Worm (Caenorhabditis elegans) whole organism, L1 larva: ENCODE results near the gene mltn-11.

ENCODE experiments used
- C04F5.9 ChIP-seq: sonication (generic microtip); optimal IDR thresholded peaks from 2 replicates; lab custom pipeline; 2016; ENCODE audit warnings: missing genetic modification characterization, missing compliant biosample characterization
- C34B4.2 ChIP-seq: sonication (generic microtip); optimal IDR thresholded peaks from 2 replicates; lab custom pipeline; 2017; ENCODE audit warnings: mild to moderate bottlenecking, missing genetic modification characterization, missing compliant biosample characterization
- F16B12.6 ChIP-seq: fragments of 150-350 bp; optimal IDR thresholded peaks from 2 replicates; lab custom pipeline; 2014; ENCODE audit warnings: missing biosample characterization, missing genetic modification characterization
- alr-1 ChIP-seq: fragments of 200-800 bp; sonication (Bioruptor generic); optimal IDR thresholded peaks from 2 replicates; lab custom pipeline; 2018; ENCODE audit warnings: borderline replicate concordance, mild to moderate bottlenecking, missing genetic modification characterization, missing compliant biosample characterization
- ceh-8 ChIP-seq: fragments of 200-800 bp; sonication (Bioruptor generic); optimal IDR thresholded peaks from 2 replicates; lab custom pipeline; 2018; ENCODE audit warnings: mild to moderate bottlenecking, missing genetic modification characterization, moderate library complexity, missing compliant biosample characterization
- ceh-82 ChIP-seq, 3 experiments: fragments of 150-350 bp in 1 of 3; sonication (generic microtip) in 2 of 3; optimal IDR thresholded peaks; 2 replicates each; lab custom pipeline; 2014 to 2017; ENCODE audit warnings: missing biosample characterization in 3 of 3, missing genetic modification characterization in 3 of 3
- ceh-88 ChIP-seq: fragments of 200-800 bp; sonication (Bioruptor generic); IDR thresholded peaks from 2 replicates; pipeline ENCODE4 v1.3.6; 2022; ENCODE audit warnings: missing genetic modification characterization, missing compliant biosample characterization
- ces-1 ChIP-seq: fragments of 150-350 bp; optimal IDR thresholded peaks from 2 replicates; lab custom pipeline; 2014; ENCODE audit warnings: missing biosample characterization, missing genetic modification reagents, missing genetic modification characterization
- ets-5 ChIP-seq: fragments of 200-800 bp; sonication (Bioruptor generic); IDR thresholded peaks from 2 replicates; pipeline ENCODE4 v1.3.6; 2022; ENCODE audit warnings: missing genetic modification characterization, missing compliant biosample characterization
- fkh-10 ChIP-seq: sonication (generic microtip); optimal IDR thresholded peaks from 2 replicates; lab custom pipeline; 2017; ENCODE audit warnings: missing biosample characterization, missing genetic modification reagents, missing genetic modification characterization
- fkh-4 ChIP-seq: sonication (generic microtip); optimal IDR thresholded peaks from 2 replicates; lab custom pipeline; 2016; ENCODE audit warnings: missing compliant biosample characterization, missing genetic modification characterization, borderline replicate concordance
- fos-1 ChIP-seq: fragments of 150-350 bp; optimal IDR thresholded peaks from 2 replicates; lab custom pipeline; 2014; ENCODE audit warnings: missing biosample characterization, missing genetic modification characterization
- grh-1 ChIP-seq: fragments of 200-800 bp; sonication (Bioruptor generic); IDR thresholded peaks from 2 replicates; pipeline ENCODE4 v1.3.6; 2022; ENCODE audit warnings: missing genetic modification reagents, missing genetic modification characterization, missing compliant biosample characterization
- hpl-2 ChIP-seq: fragments of 150-350 bp; optimal IDR thresholded peaks from 2 replicates; lab custom pipeline; 2014; ENCODE audit warnings: missing biosample characterization, missing genetic modification reagents, missing genetic modification characterization
- jun-1 ChIP-seq: fragments of 150-350 bp; optimal IDR thresholded peaks from 2 replicates; lab custom pipeline; 2014; ENCODE audit warnings: missing biosample characterization, missing genetic modification reagents, missing genetic modification characterization
- lin-13 ChIP-seq: fragments of 150-350 bp; optimal IDR thresholded peaks from 2 replicates; lab custom pipeline; 2014; ENCODE audit warnings: missing biosample characterization, missing genetic modification reagents, missing genetic modification characterization
- lin-35 ChIP-seq, 2 experiments: fragments of 150-350 bp; optimal IDR thresholded peaks; 2 replicates each; lab custom pipeline; 2014; ENCODE audit warnings: missing biosample characterization in 2 of 2, missing genetic modification characterization in 2 of 2, missing genetic modification reagents in 2 of 2
- lir-3 ChIP-seq: sonication (generic microtip); optimal IDR thresholded peaks from 2 replicates; lab custom pipeline; 2016; ENCODE audit warnings: mild to moderate bottlenecking, missing genetic modification characterization, moderate library complexity, missing compliant biosample characterization; ENCODE audit not compliant: poor library complexity
- mef-2 ChIP-seq: fragments of 150-350 bp; optimal IDR thresholded peaks from 2 replicates; lab custom pipeline; 2014; ENCODE audit warnings: missing biosample characterization, missing genetic modification characterization
- mep-1 ChIP-seq: fragments of 150-350 bp; optimal IDR thresholded peaks from 2 replicates; lab custom pipeline; 2014; ENCODE audit warnings: missing biosample characterization, missing genetic modification characterization
- nhr-11 ChIP-seq: fragments of 150-350 bp; optimal IDR thresholded peaks from 2 replicates; lab custom pipeline; 2014; ENCODE audit warnings: missing biosample characterization, missing genetic modification characterization
- nhr-237 ChIP-seq: fragments of 150-350 bp; optimal IDR thresholded peaks from 2 replicates; lab custom pipeline; 2014; ENCODE audit warnings: missing biosample characterization, missing genetic modification characterization
- nhr-71 ChIP-seq: sonication (generic microtip); optimal IDR thresholded peaks from 2 replicates; lab custom pipeline; 2016; ENCODE audit warnings: mild to moderate bottlenecking, missing genetic modification characterization, moderate library complexity, missing compliant biosample characterization
- nhr-77 ChIP-seq: fragments of 150-350 bp; optimal IDR thresholded peaks from 2 replicates; lab custom pipeline; 2014; ENCODE audit warnings: missing biosample characterization, missing genetic modification characterization
- nhr-84 ChIP-seq: sonication (generic microtip); optimal IDR thresholded peaks from 2 replicates; lab custom pipeline; 2017; ENCODE audit warnings: missing biosample characterization, missing genetic modification characterization
- nhr-85 ChIP-seq: sonication (generic microtip); peaks from one replicate; lab custom pipeline; 2016; ENCODE audit warnings: missing genetic modification characterization, inconsistent platforms, missing compliant biosample characterization
- nhr-90 ChIP-seq: sonication (generic microtip); optimal IDR thresholded peaks from 2 replicates; lab custom pipeline; 2016; ENCODE audit warnings: mild to moderate bottlenecking, missing genetic modification characterization, missing compliant biosample characterization; ENCODE audit not compliant: poor library complexity
- pag-3 ChIP-seq: sonication (generic microtip); optimal IDR thresholded peaks from 2 replicates; lab custom pipeline; 2017; ENCODE audit warnings: missing genetic modification characterization, mild to moderate bottlenecking, missing compliant biosample characterization, antibody characterized with exemption, borderline replicate concordance; ENCODE audit not compliant: insufficient read depth
- pqm-1 ChIP-seq: sonication (generic microtip); optimal IDR thresholded peaks from 3 replicates; lab custom pipeline; 2017; ENCODE audit warnings: missing biosample characterization, missing genetic modification characterization
- snpc-4 ChIP-seq: fragments of 150-350 bp; optimal IDR thresholded peaks from 2 replicates; lab custom pipeline; 2014; ENCODE audit warnings: missing biosample characterization, missing genetic modification characterization
- sptf-1 ChIP-seq: fragments of 150-350 bp; optimal IDR thresholded peaks from 2 replicates; lab custom pipeline; 2014; ENCODE audit warnings: missing biosample characterization, missing genetic modification characterization
- swsn-7 ChIP-seq: sonication (generic microtip); optimal IDR thresholded peaks from 2 replicates; lab custom pipeline; 2016; ENCODE audit warnings: missing genetic modification characterization, missing compliant biosample characterization
- tbx-2 ChIP-seq: sonication (generic microtip); optimal IDR thresholded peaks from 2 replicates; lab custom pipeline; 2016; ENCODE audit warnings: missing genetic modification characterization, missing compliant biosample characterization
- tlp-1 ChIP-seq: fragments of 150-350 bp; optimal IDR thresholded peaks from 2 replicates; lab custom pipeline; 2014; ENCODE audit warnings: missing biosample characterization, missing genetic modification characterization
- unc-86 ChIP-seq: sonication (generic microtip); optimal IDR thresholded peaks from 2 replicates; lab custom pipeline; 2016; ENCODE audit warnings: missing genetic modification characterization, missing compliant biosample characterization
- xbp-1 ChIP-seq: sonication (generic microtip); optimal IDR thresholded peaks from 2 replicates; lab custom pipeline; 2016; ENCODE audit warnings: missing genetic modification characterization, missing compliant biosample characterization
- ztf-4 ChIP-seq: fragments of 150-350 bp; optimal IDR thresholded peaks from 2 replicates; lab custom pipeline; 2014; ENCODE audit warnings: missing biosample characterization, missing genetic modification characterization

mltn-11 gene

ce11 chrV:16683359-16683758 lies 47.4 kb downstream of the mltn-11 start:
- TF ChIP-seq pag-3 (tag; lab: Kevin White, UChicago): no peak
- no peak for TF ChIP-seq C34B4.2
- no peak for TF ChIP-seq nhr-77 (tag; lab: Kevin White, UChicago)
- TF ChIP-seq nhr-84 (tag; lab: Kevin White, UChicago): no peak
- no peak for TF ChIP-seq unc-86 (tag; lab: Kevin White, UChicago)
- no peak for TF ChIP-seq fkh-4 (tag; lab: Kevin White, UChicago)
- no peak for TF ChIP-seq alr-1 (tag; lab: Kevin White, UChicago)
- TF ChIP-seq, all 84 proteins: peak for 0

ce11 chrV:16685725-16686124 lies 49.7 kb downstream of the mltn-11 start, which contains the start of gene srw-43:
TSS of gene srw-43 (plus strand) at chrV:16686025.
- TF ChIP-seq ceh-88 (GFP tag; lab: Robert Waterston, UW) (no peak), ztf-4 (tag; lab: Kevin White, UChicago) (no peak), fkh-10 (GFP tag; lab: Kevin White, UChicago) (no peak), fos-1 (tag; lab: Kevin White, UChicago) (no peak), swsn-7 (tag; lab: Kevin White, UChicago) (no peak), grh-1 (GFP tag; lab: Robert Waterston, UW) (no peak), tbx-2 (tag; lab: Kevin White, UChicago) (no peak), ceh-82 (tag; optimal IDR thresholded peaks at IDR 0.05; lab: Kevin White, UChicago) (no peak), nhr-71 (tag; lab: Kevin White, UChicago) (no peak), ets-5 (GFP tag; lab: Robert Waterston, UW) (no peak), nhr-237 (no peak), snpc-4 (tag; lab: Kevin White, UChicago) (no peak), fkh-4 (tag; lab: Kevin White, UChicago) (no peak), sptf-1 (tag; lab: Kevin White, UChicago) (no peak), nhr-90 (tag; lab: Kevin White, UChicago) (no peak), C04F5.9 (tag; lab: Kevin White, UChicago) (no peak), nhr-11 (tag; lab: Kevin White, UChicago) (no peak), F16B12.6 (tag; lab: Kevin White, UChicago) (no peak), pqm-1 (no peak), ceh-8 (GFP tag; lab: Kevin White, UChicago) (no peak)

ce11 chrV:16687227-16687626 lies 51.2 kb downstream of the mltn-11 start, which contains the start of gene srz-102:
TSS of gene srz-102 (plus strand) at chrV:16687527.
- TF ChIP-seq xbp-1 (tag; lab: Kevin White, UChicago): no peak
- TF ChIP-seq lin-13: no peak
- no peak for TF ChIP-seq alr-1 (tag; lab: Kevin White, UChicago)
- no peak for TF ChIP-seq nhr-71 (tag; lab: Kevin White, UChicago)
- TF ChIP-seq mef-2 (tag; lab: Kevin White, UChicago): no peak
- no peak for TF ChIP-seq lir-3 (tag; lab: Kevin White, UChicago)
- TF ChIP-seq nhr-77 (tag; lab: Kevin White, UChicago): no peak
- no peak for TF ChIP-seq lin-35 (GFP tag; optimal IDR thresholded peaks at IDR 0.05; lab: Kevin White, UChicago)
- TF ChIP-seq fkh-4 (tag; lab: Kevin White, UChicago): no peak
- TF ChIP-seq hpl-2: no peak
- no peak for TF ChIP-seq mep-1 (tag; lab: Kevin White, UChicago)
- no peak for TF ChIP-seq grh-1 (GFP tag; lab: Robert Waterston, UW)
- TF ChIP-seq jun-1: no peak
- TF ChIP-seq ces-1 (GFP tag; lab: Kevin White, UChicago): no peak
- no peak for TF ChIP-seq nhr-85 (tag; lab: Kevin White, UChicago)
- no peak for TF ChIP-seq tlp-1 (tag; lab: Kevin White, UChicago)
